Worm (Caenorhabditis elegans): ENCODE measurements around the gene nhr-8.

- no peak for TF ChIP-seq zag-1 (tag; optimal IDR thresholded peaks at IDR 0.05)
- no peak for TF ChIP-seq pha-4 (tag; optimal IDR thresholded peaks at IDR 0.05)
- TF ChIP-seq nhr-28 (tag; optimal IDR thresholded peaks at IDR 0.05) = no peak
Measured at ce11 chrIV:7760117-7760516, 49.3 kb downstream of the nhr-8 start, which contains the start of gene del-7.

Data from whole organism, L3 larva.